Worm (Caenorhabditis elegans) whole organism, L4 larva: Measurements from ENCODE around the gene srbc-60.

ENCODE experiments used
- F49E8.2 ChIP-seq: sonication (generic microtip); optimal IDR thresholded peaks from 2 replicates; lab custom pipeline; 2016; ENCODE audit warnings: missing compliant biosample characterization, mild to moderate bottlenecking, missing genetic modification characterization, borderline replicate concordance
- R02D3.7 ChIP-seq: fragments of 150-350 bp; sonication (generic microtip); optimal IDR thresholded peaks from 3 replicates; lab custom pipeline; 2014; ENCODE audit warnings: missing biosample characterization, missing genetic modification characterization
- Y48G9A.11 ChIP-seq: fragments of 200-800 bp; sonication (Bioruptor generic); IDR thresholded peaks from 2 replicates; pipeline ENCODE4 v1.3.6; 2022; ENCODE audit warnings: missing genetic modification reagents, missing genetic modification characterization, missing compliant biosample characterization
- ZK337.2 ChIP-seq: fragments of 200-800 bp; sonication (Bioruptor generic); IDR thresholded peaks from 2 replicates; pipeline ENCODE4 v1.3.6; 2022; ENCODE audit warnings: missing genetic modification reagents, missing genetic modification characterization, missing compliant biosample characterization
- ceh-82 ChIP-seq: sonication (generic microtip); optimal IDR thresholded peaks from 2 replicates; lab custom pipeline; 2017; ENCODE audit warnings: missing biosample characterization, missing genetic modification characterization
- daf-19 ChIP-seq: fragments of 200-800 bp; sonication (Bioruptor generic); conservative IDR thresholded peaks from 2 replicates; pipeline ENCODE4 v1.3.6; 2022; ENCODE audit warnings: missing genetic modification characterization, missing compliant biosample characterization
- daf-8 ChIP-seq: fragments of 200-800 bp; sonication (Bioruptor generic); IDR thresholded peaks from 2 replicates; pipeline ENCODE4 v1.3.6; 2022; ENCODE audit warnings: missing genetic modification characterization, missing compliant biosample characterization
- dmd-6 ChIP-seq: fragments of 200-800 bp; sonication (Bioruptor generic); IDR thresholded peaks from 2 replicates; pipeline ENCODE4 v1.3.6; 2022; ENCODE audit warnings: missing genetic modification reagents, missing genetic modification characterization, missing compliant biosample characterization
- dve-1 ChIP-seq: sonication (generic microtip); optimal IDR thresholded peaks from 2 replicates; lab custom pipeline; 2017; ENCODE audit warnings: antibody characterized with exemption, mild to moderate bottlenecking, missing genetic modification characterization, missing compliant biosample characterization; ENCODE audit not compliant: insufficient read depth
- egl-27 ChIP-seq: sonication (generic microtip); optimal IDR thresholded peaks from 3 replicates; lab custom pipeline; 2017; ENCODE audit warnings: missing biosample characterization, missing genetic modification reagents, missing genetic modification characterization
- hif-1 ChIP-seq, 2 experiments: sonication (generic microtip); optimal IDR thresholded peaks; 2 replicates each; lab custom pipeline; 2016 to 2017; ENCODE audit warnings: missing compliant biosample characterization in 2 of 2, missing genetic modification characterization in 2 of 2, missing genetic modification reagents in 2 of 2, missing genotype in 2 of 2, mild to moderate bottlenecking in 1 of 2
- hlh-11 ChIP-seq: fragments of 200-800 bp; sonication (Bioruptor generic); optimal IDR thresholded peaks from 2 replicates; lab custom pipeline; 2018; ENCODE audit warnings: mild to moderate bottlenecking, missing genetic modification characterization, missing compliant biosample characterization
- lim-7 ChIP-seq: fragments of 200-800 bp; sonication (Bioruptor generic); IDR thresholded peaks from 2 replicates; pipeline ENCODE4 v1.3.6; 2022; ENCODE audit warnings: missing genetic modification characterization, missing compliant biosample characterization
- lin-39 ChIP-seq: fragments of 150-350 bp; optimal IDR thresholded peaks from 2 replicates; lab custom pipeline; 2014; ENCODE audit warnings: missing biosample characterization, missing genetic modification reagents, missing genetic modification characterization
- madf-5 ChIP-seq, 2 experiments: fragments of 200-800 bp; sonication (Bioruptor generic); IDR thresholded peaks; 2 replicates each; pipeline ENCODE4 v1.3.6; 2022; ENCODE audit warnings: missing compliant biosample characterization in 2 of 2, missing genetic modification characterization in 2 of 2
- madf-9 ChIP-seq: fragments of 200-800 bp; sonication (Bioruptor generic); conservative IDR thresholded peaks from 2 replicates; pipeline ENCODE4 v1.3.6; 2022; ENCODE audit warnings: missing genetic modification reagents, missing genetic modification characterization, missing compliant biosample characterization
- mep-1 ChIP-seq: fragments of 150-350 bp; sonication (generic microtip); optimal IDR thresholded peaks from 3 replicates; lab custom pipeline; 2014; ENCODE audit warnings: missing biosample characterization, missing genetic modification characterization
- nhr-102 ChIP-seq: sonication (generic microtip); optimal IDR thresholded peaks from 2 replicates; lab custom pipeline; 2016; ENCODE audit warnings: mild to moderate bottlenecking, missing genetic modification characterization, moderate library complexity, missing compliant biosample characterization
- nhr-11 ChIP-seq: fragments of 150-350 bp; optimal IDR thresholded peaks from 2 replicates; lab custom pipeline; 2014; ENCODE audit warnings: missing biosample characterization, missing genetic modification characterization
- nhr-237 ChIP-seq: sonication (generic microtip); optimal IDR thresholded peaks from 2 replicates; lab custom pipeline; 2017; ENCODE audit warnings: missing biosample characterization, missing genetic modification characterization
- nhr-25 ChIP-seq: sonication (generic microtip); optimal IDR thresholded peaks from 2 replicates; lab custom pipeline; 2017; ENCODE audit warnings: missing genetic modification characterization, mild to moderate bottlenecking, missing compliant biosample characterization, antibody characterized with exemption, moderate library complexity, borderline replicate concordance; ENCODE audit not compliant: insufficient read depth
- nhr-28 ChIP-seq: fragments of 150-350 bp; optimal IDR thresholded peaks from 2 replicates; lab custom pipeline; 2014; ENCODE audit warnings: missing biosample characterization, missing genetic modification characterization
- nhr-41 ChIP-seq: fragments of 200-800 bp; sonication (Bioruptor generic); IDR thresholded peaks from 2 replicates; pipeline ENCODE4 v1.3.6; 2022; ENCODE audit warnings: missing genetic modification reagents, missing genetic modification characterization, missing compliant biosample characterization
- nhr-42 ChIP-seq: fragments of 200-800 bp; sonication (Bioruptor generic); IDR thresholded peaks from 2 replicates; pipeline ENCODE4 v1.3.6; 2022; ENCODE audit warnings: missing genetic modification characterization, missing compliant biosample characterization
- nhr-77 ChIP-seq: fragments of 150-350 bp; optimal IDR thresholded peaks from 2 replicates; lab custom pipeline; 2014; ENCODE audit warnings: missing biosample characterization, missing genetic modification characterization
- php-3 ChIP-seq: fragments of 200-800 bp; sonication (Bioruptor generic); IDR thresholded peaks from 2 replicates; pipeline ENCODE4 v1.3.6; 2022; ENCODE audit warnings: missing genetic modification reagents, missing genetic modification characterization, missing compliant biosample characterization
- pqm-1 ChIP-seq: sonication (generic microtip); optimal IDR thresholded peaks from 2 replicates; lab custom pipeline; 2017; ENCODE audit warnings: missing biosample characterization, missing genetic modification characterization
- snpc-4 ChIP-seq: fragments of 150-350 bp; optimal IDR thresholded peaks from 2 replicates; lab custom pipeline; 2014; ENCODE audit warnings: missing biosample characterization, missing genetic modification characterization
- spr-1 ChIP-seq: sonication (generic microtip); optimal IDR thresholded peaks from 2 replicates; lab custom pipeline; 2016; ENCODE audit warnings: mild to moderate bottlenecking, missing genetic modification characterization, missing compliant biosample characterization
- tag-97 ChIP-seq: fragments of 200-800 bp; sonication (Bioruptor generic); IDR thresholded peaks from 2 replicates; pipeline ENCODE4 v1.3.6; 2022; ENCODE audit warnings: missing genetic modification characterization, missing compliant biosample characterization
- zag-1 ChIP-seq: fragments of 150-350 bp; optimal IDR thresholded peaks from 2 replicates; lab custom pipeline; 2014; ENCODE audit warnings: missing biosample characterization, missing genetic modification characterization

Gene srbc-60

ce11 chrV:748044-748443 lies 32.1 kb upstream of the srbc-60 start, which contains the start of gene sri-4:
sri-4 (plus strand) TSS chrV:748344.
- no peak for TF ChIP-seq tag-97
- TF ChIP-seq spr-1, result no peak
- TF ChIP-seq madf-9 (GFP tag; lab: Robert Waterston, UW), result no peak
- TF ChIP-seq daf-8, result no peak

- TF ChIP-seq nhr-41 (GFP tag; lab: Robert Waterston, UW), result no peak
- no peak for TF ChIP-seq nhr-11
- no peak for TF ChIP-seq dve-1 (tag; lab: Kevin White, UChicago)
Observed at ce11 chrV:752679-753333, 27.3 kb upstream of the srbc-60 start, which contains the start of the genes str-262 and srp-1. str-262 (minus strand) TSS chrV:752779. srp-1 (plus strand) TSS chrV:753283.

ce11 chrV:756169-756568 lies 23.9 kb upstream of the srbc-60 start, which contains the start of gene str-20:
str-20 (plus strand) TSS chrV:756469.
- no peak for TF ChIP-seq pqm-1 (tag; lab: Kevin White, UChicago)
- no peak for TF ChIP-seq R02D3.7 (tag; lab: Kevin White, UChicago)
- no peak for TF ChIP-seq ZK337.2 (GFP tag; lab: Robert Waterston, UW)
- no peak for TF ChIP-seq madf-9 (GFP tag; lab: Robert Waterston, UW)
- no peak for TF ChIP-seq dmd-6
- no peak for TF ChIP-seq F49E8.2
- TF ChIP-seq nhr-25 (tag; lab: Kevin White, UChicago), result no peak
- no peak for TF ChIP-seq nhr-42 (GFP tag; lab: Robert Waterston, UW)
- TF ChIP-seq egl-27 (tag; lab: Kevin White, UChicago), result no peak
- no peak for TF ChIP-seq lin-39
- TF ChIP-seq daf-19 (GFP tag; lab: Robert Waterston, UW), result no peak
- TF ChIP-seq madf-5 (GFP tag; IDR thresholded peaks at IDR 0.05; lab: Robert Waterston, UW), result no peak
- TF ChIP-seq dve-1 (tag; lab: Kevin White, UChicago), result no peak
- no peak for TF ChIP-seq lim-7 (GFP tag; lab: Robert Waterston, UW)
- TF ChIP-seq zag-1 (tag; lab: Kevin White, UChicago), result no peak

ce11 chrV:761235-761634 lies 18.9 kb upstream of the srbc-60 start, which contains the start of gene C05E4.15:
C05E4.15 (minus strand) TSS chrV:761335.
- no peak for TF ChIP-seq nhr-102 (tag; lab: Kevin White, UChicago)

ce11 chrV:761882-762281 lies 18.2 kb upstream of the srbc-60 start, which contains the start of gene C05E4.12:
C05E4.12 (minus strand) TSS chrV:761982.
- TF ChIP-seq snpc-4 (tag; lab: Kevin White, UChicago), result no peak
- no peak for TF ChIP-seq Y48G9A.11 (GFP tag; lab: Robert Waterston, UW)
- TF ChIP-seq ceh-82 (tag; lab: Kevin White, UChicago), result no peak
- no peak for TF ChIP-seq hlh-11
- no peak for TF ChIP-seq R02D3.7 (tag; lab: Kevin White, UChicago)
- no peak for TF ChIP-seq nhr-237 (tag; lab: Kevin White, UChicago)
- TF ChIP-seq php-3 (GFP tag; lab: Robert Waterston, UW), result no peak
- no peak for TF ChIP-seq nhr-77 (tag; lab: Kevin White, UChicago)
- TF ChIP-seq hif-1 (tag; optimal IDR thresholded peaks at IDR 0.05; lab: Kevin White, UChicago), result no peak
- TF ChIP-seq dve-1 (tag; lab: Kevin White, UChicago), result no peak
- no peak for TF ChIP-seq spr-1
- no peak for TF ChIP-seq mep-1 (tag; lab: Kevin White, UChicago)
- TF ChIP-seq madf-9 (GFP tag; lab: Robert Waterston, UW), result no peak
- no peak for TF ChIP-seq nhr-28
- TF ChIP-seq, all 104 proteins: peak for 0
